Worm (Caenorhabditis elegans): ENCODE results near the gene R07E5.7.

Gene R07E5.7

ce11 chrIII:4456579-4456978, 37.6 kb upstream of the R07E5.7 start:
- TF ChIP-seq ceh-43 (GFP tag; optimal IDR thresholded peaks at IDR 0.05): peak; percentile 96
- peak; percentile 51 for TF ChIP-seq lsy-2 (tag; optimal IDR thresholded peaks at IDR 0.05)
- TF ChIP-seq mab-5 (tag; optimal IDR thresholded peaks at IDR 0.05): no peak
- no peak for TF ChIP-seq ham-2 (GFP tag; optimal IDR thresholded peaks at IDR 0.05)

ce11 chrIII:4454919-4455318, 36.0 kb upstream of the R07E5.7 start:
- TF ChIP-seq nhr-2 (tag; optimal IDR thresholded peaks at IDR 0.05) (peak; percentile 17), zip-8 (tag; optimal IDR thresholded peaks at IDR 0.05) (peak; percentile 4), ceh-43 (GFP tag; optimal IDR thresholded peaks at IDR 0.05) (peak; percentile 62), snpc-4 (tag; optimal IDR thresholded peaks at IDR 0.05) (no peak), lin-32 (GFP tag; optimal IDR thresholded peaks at IDR 0.05) (peak; percentile 52), drap-1 (GFP tag; optimal IDR thresholded peaks at IDR 0.05) (no peak), cnd-1 (tag; optimal IDR thresholded peaks at IDR 0.05) (peak; percentile 7), bed-3 (GFP tag; optimal IDR thresholded peaks at IDR 0.05) (no peak)

- peak; percentile 82 for TF ChIP-seq unc-62 (GFP tag; optimal IDR thresholded peaks at IDR 0.05)
- TF ChIP-seq lin-13 (tag; optimal IDR thresholded peaks at IDR 0.05): no peak
- no peak for TF ChIP-seq hlh-1 (tag; optimal IDR thresholded peaks at IDR 0.05)
- TF ChIP-seq nhr-2 (tag; optimal IDR thresholded peaks at IDR 0.05): peak; percentile 34
- peak; percentile 93 for TF ChIP-seq elt-1 (tag; optimal IDR thresholded peaks at IDR 0.05; ENCODE audit: borderline replicate concordance, insufficient read depth)
Observed at ce11 chrIII:4453768-4454167, 34.8 kb upstream of the R07E5.7 start.

- TF ChIP-seq nhr-12 (tag; optimal IDR thresholded peaks at IDR 0.05) (no peak), mep-1 (tag; optimal IDR thresholded peaks at IDR 0.05) (no peak), elt-3 (tag; optimal IDR thresholded peaks at IDR 0.05) (no peak), nhr-2 (tag; optimal IDR thresholded peaks at IDR 0.05) (no peak), tbx-8 (GFP tag; optimal IDR thresholded peaks at IDR 0.05) (no peak), unc-120 (tag; optimal IDR thresholded peaks at IDR 0.05; ENCODE audit: poor library complexity, severe bottlenecking) (no peak), blmp-1 (tag; optimal IDR thresholded peaks at IDR 0.05) (no peak), ztf-11 (tag; optimal IDR thresholded peaks at IDR 0.05) (no peak)
Observed at ce11 chrIII:4453301-4453700, 34.3 kb upstream of the R07E5.7 start.

ce11 chrIII:4452749-4453148, 33.8 kb upstream of the R07E5.7 start:
- TF ChIP-seq ceh-43 (GFP tag; optimal IDR thresholded peaks at IDR 0.05) (peak; percentile 99), elt-1 (tag; optimal IDR thresholded peaks at IDR 0.05; ENCODE audit: borderline replicate concordance, insufficient read depth) (no peak), mls-2 (tag; optimal IDR thresholded peaks at IDR 0.05) (peak; percentile 30), flh-1 (GFP tag; optimal IDR thresholded peaks at IDR 0.05) (no peak)

- peak; percentile 44 for TF ChIP-seq ham-2 (GFP tag; optimal IDR thresholded peaks at IDR 0.05)
- TF ChIP-seq ceh-39 (tag; optimal IDR thresholded peaks at IDR 0.05): no peak
- no peak for TF ChIP-seq nhr-76 (tag; optimal IDR thresholded peaks at IDR 0.05)
- TF ChIP-seq zip-8 (tag; optimal IDR thresholded peaks at IDR 0.05): no peak
- TF ChIP-seq sem-2 (GFP tag; optimal IDR thresholded peaks at IDR 0.05): no peak
- no peak for TF ChIP-seq unc-39 (tag; optimal IDR thresholded peaks at IDR 0.05)
- TF ChIP-seq hlh-1 (tag; optimal IDR thresholded peaks at IDR 0.05): no peak
- TF ChIP-seq nhr-2 (tag; optimal IDR thresholded peaks at IDR 0.05): no peak
- no peak for TF ChIP-seq elt-1 (tag; optimal IDR thresholded peaks at IDR 0.05; ENCODE audit: borderline replicate concordance, insufficient read depth)
- TF ChIP-seq pha-4 (tag; optimal IDR thresholded peaks at IDR 0.05): no peak
- no peak for TF ChIP-seq ceh-83 (GFP tag; optimal IDR thresholded peaks at IDR 0.05)
- no peak for TF ChIP-seq unc-120 (tag; optimal IDR thresholded peaks at IDR 0.05; ENCODE audit: poor library complexity, severe bottlenecking)
- TF ChIP-seq nhr-12 (tag; optimal IDR thresholded peaks at IDR 0.05): no peak
- no peak for TF ChIP-seq mep-1 (tag; optimal IDR thresholded peaks at IDR 0.05)
- TF ChIP-seq lsy-2 (tag; optimal IDR thresholded peaks at IDR 0.05): peak; percentile 71
- TF ChIP-seq tbx-8 (GFP tag; optimal IDR thresholded peaks at IDR 0.05): no peak
- no peak for TF ChIP-seq blmp-1 (tag; optimal IDR thresholded peaks at IDR 0.05)
- TF ChIP-seq ceh-43 (GFP tag; optimal IDR thresholded peaks at IDR 0.05): peak; percentile 99
- TF ChIP-seq cnd-1 (tag; optimal IDR thresholded peaks at IDR 0.05): no peak
- TF ChIP-seq nhr-237 (tag; optimal IDR thresholded peaks at IDR 0.05): no peak
- no peak for TF ChIP-seq lin-13 (tag; optimal IDR thresholded peaks at IDR 0.05)
- no peak for TF ChIP-seq flh-1 (GFP tag; optimal IDR thresholded peaks at IDR 0.05)
- peak; percentile 50 for TF ChIP-seq mls-2 (tag; optimal IDR thresholded peaks at IDR 0.05)
- TF ChIP-seq sptf-1 (tag; optimal IDR thresholded peaks at IDR 0.05): peak; percentile 39
- no peak for TF ChIP-seq nhr-28 (tag; optimal IDR thresholded peaks at IDR 0.05)
- no peak for TF ChIP-seq M03D4.4 (tag; optimal IDR thresholded peaks at IDR 0.05)
Observed at ce11 chrIII:4450773-4451423, 31.9 kb upstream of the R07E5.7 start.
